Worm (Caenorhabditis elegans) whole organism, L4/young adult: Measurements from ENCODE around the gene ubh-2.

Source experiments
- W03F9.2 ChIP-seq: fragments of 150-350 bp; optimal IDR thresholded peaks from 2 replicates; lab custom pipeline; 2014; ENCODE audit warnings: missing biosample characterization, missing genetic modification characterization
- dao-5 ChIP-seq: sonication (generic microtip); optimal IDR thresholded peaks from 2 replicates; lab custom pipeline; 2016; ENCODE audit warnings: missing genotype, missing genetic modification characterization, moderate library complexity, missing compliant biosample characterization
- him-1 ChIP-seq: sonication (generic microtip); optimal IDR thresholded peaks from 2 replicates; lab custom pipeline; 2016; ENCODE audit warnings: missing genotype, missing genetic modification reagents, missing genetic modification characterization, missing compliant biosample characterization

- TF ChIP-seq him-1 (no peak), W03F9.2 (tag; lab: Kevin White, UChicago) (no peak), dao-5 (tag; lab: Kevin White, UChicago) (no peak)
These were observed 15.1 kb upstream of the ubh-2 start, which contains the start of gene acs-1 for ce11 chrV:6524757-6525156.
